Fruit fly (Drosophila melanogaster): ENCODE measurements around the gene ndl.
A peak's percentile ranks its signal among the peaks of the same experiment; 100 is the strongest.

ndl gene

DNA sequence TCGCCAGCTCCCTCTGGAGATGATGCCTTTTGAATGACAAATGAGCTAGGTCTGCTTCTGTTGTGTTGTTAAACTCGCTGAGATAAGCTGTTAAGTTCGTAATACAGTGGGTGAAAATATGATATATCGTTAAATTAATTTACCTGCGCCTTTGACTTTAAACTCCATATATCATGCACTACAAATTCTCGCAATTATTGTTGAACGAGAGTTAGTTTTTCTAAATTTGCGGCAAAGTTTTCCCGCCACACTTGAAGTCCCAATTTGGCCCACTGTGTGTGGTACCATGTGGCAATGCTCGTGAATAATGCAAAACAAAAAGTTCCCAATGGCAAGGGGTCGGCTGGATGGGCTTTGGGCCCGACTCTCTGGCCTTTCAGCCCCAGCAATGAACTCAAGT, 26.5 kb downstream of the ndl start (continued):
- TF ChIP-seq CG17359 (tag; optimal IDR thresholded peaks at IDR 0.05) (peak; percentile 83), dpn (GFP tag; optimal IDR thresholded peaks at IDR 0.05) (peak; percentile 59 to 61), CG9727 (GFP tag; optimal IDR thresholded peaks at IDR 0.05) (peak; percentile 27), abd-A (tag; optimal IDR thresholded peaks at IDR 0.05) (no peak), chif (GFP tag; optimal IDR thresholded peaks at IDR 0.05) (peak; percentile 40 to 57), NC2α (GFP tag; optimal IDR thresholded peaks at IDR 0.05) (no peak), Mad (GFP tag; optimal IDR thresholded peaks at IDR 0.05) (peak; percentile 34), NfI (GFP tag; optimal IDR thresholded peaks at IDR 0.05) (peak; percentile 53), hbn (GFP tag; IDR thresholded peaks at IDR 0.05; ENCODE audit: partially characterized antibody) (no peak), Bgb (GFP tag; IDR thresholded peaks at IDR 0.05; ENCODE audit: partially characterized antibody) (no peak), CG6813 (GFP tag; optimal IDR thresholded peaks at IDR 0.05) (peak; percentile 54), danr (GFP tag; IDR thresholded peaks at IDR 0.05) (no peak), CG2202 (tag; optimal IDR thresholded peaks at IDR 0.05) (no peak), schlank (tag; optimal IDR thresholded peaks at IDR 0.05) (no peak), caup (GFP tag; optimal IDR thresholded peaks at IDR 0.05; ENCODE audit: severe bottlenecking) (peak; percentile 56), cwo (GFP tag; optimal IDR thresholded peaks at IDR 0.05) (peak; percentile 68), CG13287 (GFP tag; IDR thresholded peaks at IDR 0.05; ENCODE audit: partially characterized antibody) (no peak), aop (GFP tag; IDR thresholded peaks at IDR 0.05) (no peak), peb (GFP tag; IDR thresholded peaks at IDR 0.05) (no peak), trh (GFP tag; optimal IDR thresholded peaks at IDR 0.05) (no peak), Six4 (GFP tag; optimal IDR thresholded peaks at IDR 0.05) (peak; percentile 45), sug (tag; optimal IDR thresholded peaks at IDR 0.05) (no peak), CG30431 (GFP tag; optimal IDR thresholded peaks at IDR 0.05) (peak; percentile 10), Asciz (GFP tag; optimal IDR thresholded peaks at IDR 0.05) (peak; percentile 47), CG1792 (GFP tag; optimal IDR thresholded peaks at IDR 0.05) (peak; percentile 8), CG17385 (GFP tag; optimal IDR thresholded peaks at IDR 0.05) (peak; percentile 57), Fer2 (tag; optimal IDR thresholded peaks at IDR 0.05) (no peak), pum (GFP tag; optimal IDR thresholded peaks at IDR 0.05) (peak; percentile 41), amos (GFP tag; IDR thresholded peaks at IDR 0.05; ENCODE audit: partially characterized antibody) (no peak), H2.0 (GFP tag; IDR thresholded peaks at IDR 0.05) (peak; percentile 52; the same call in 1 of the 2 replicates), Doc3 (GFP tag; IDR thresholded peaks at IDR 0.05; ENCODE audit: partially characterized antibody) (no peak), ERR (GFP tag; optimal IDR thresholded peaks at IDR 0.05) (peak; percentile 48), Dip2 (GFP tag; IDR thresholded peaks at IDR 0.05) (no peak), Myb (GFP tag; optimal IDR thresholded peaks at IDR 0.05) (peak; percentile 6), insv (GFP tag; optimal IDR thresholded peaks at IDR 0.05) (no peak), ems (GFP tag; optimal IDR thresholded peaks at IDR 0.05) (peak; percentile 47), phol (tag; optimal IDR thresholded peaks at IDR 0.05) (peak; percentile 71), Chrac-16 (GFP tag; optimal IDR thresholded peaks at IDR 0.05) (peak; percentile 14), B-H2 (GFP tag; optimal IDR thresholded peaks at IDR 0.05) (no peak), Drgx (GFP tag; IDR thresholded peaks at IDR 0.05) (peak; percentile 78), CHES-1-like (GFP tag; optimal IDR thresholded peaks at IDR 0.05) (peak; percentile 25), h (optimal IDR thresholded peaks at IDR 0.05) (no peak), p53 (GFP tag; optimal IDR thresholded peaks at IDR 0.05) (no peak), CG4820 (GFP tag; optimal IDR thresholded peaks at IDR 0.05) (peak; percentile 46), cad (GFP tag; optimal IDR thresholded peaks at IDR 0.05) (no peak), CG4360 (GFP tag; IDR thresholded peaks at IDR 0.05) (no peak), bcd (GFP tag; optimal IDR thresholded peaks at IDR 0.05) (peak; percentile 57), Lpt (GFP tag; optimal IDR thresholded peaks at IDR 0.05) (no peak), CG5180 (GFP tag; optimal IDR thresholded peaks at IDR 0.05) (peak; percentile 39), vfl (GFP tag; optimal IDR thresholded peaks at IDR 0.05) (no peak), Elba2 (GFP tag; optimal IDR thresholded peaks at IDR 0.05) (no peak)

All from whole organism, embryonic.